Worm (Caenorhabditis elegans): ENCODE results near the gene dars-1.

- TF ChIP-seq aly-1 (tag; optimal IDR thresholded peaks at IDR 0.05) (no peak), flt-1 (GFP tag; IDR thresholded peaks at IDR 0.05) (no peak), B0310.2 (tag; optimal IDR thresholded peaks at IDR 0.05) (no peak), F13C5.2 (tag; optimal IDR thresholded peaks at IDR 0.05) (no peak), ama-1 (optimal IDR thresholded peaks at IDR 0.05) (no peak), hmbx-1 (tag; optimal IDR thresholded peaks at IDR 0.05) (no peak), ets-7 (tag; optimal IDR thresholded peaks at IDR 0.05) (no peak), hnd-1 (tag; optimal IDR thresholded peaks at IDR 0.05) (no peak), pes-1 (GFP tag; IDR thresholded peaks at IDR 0.05) (no peak), ceh-36 (tag; optimal IDR thresholded peaks at IDR 0.05) (no peak), ceh-13 (GFP tag; optimal IDR thresholded peaks at IDR 0.05) (no peak)
Observed at ce11 chrIII:9511660-9512059, 20.6 kb upstream of the dars-1 start.
